Worm (Caenorhabditis elegans): ENCODE data around the gene his-35.

DNA sequence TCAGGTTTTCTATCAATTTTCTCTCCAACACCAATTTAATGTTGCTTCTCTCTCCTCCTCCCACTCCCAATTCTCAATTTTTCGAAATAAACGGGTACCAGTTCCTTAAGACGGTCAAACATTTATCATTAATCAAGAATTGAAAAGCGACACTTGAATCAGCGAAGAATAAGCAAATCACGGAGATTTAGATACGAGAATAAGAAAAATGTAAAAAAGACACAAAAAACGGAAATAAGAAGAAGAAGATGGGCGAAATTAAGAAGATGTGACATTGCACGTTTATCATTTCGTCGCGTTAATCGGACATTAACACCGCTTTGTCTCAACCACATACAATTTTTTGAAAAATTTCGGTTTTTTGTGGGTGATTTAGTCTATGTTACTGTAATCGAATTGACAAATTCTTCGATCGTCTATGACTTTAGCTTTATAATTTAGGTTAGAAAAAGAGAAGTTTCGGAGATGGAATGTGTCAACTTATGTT is 40.6 kb downstream of the his-35 start, which contains the start of gene haao-1:
- TF ChIP-seq W03F9.2 (tag; optimal IDR thresholded peaks at IDR 0.05) (no peak), him-1 (tag; optimal IDR thresholded peaks at IDR 0.05) (no peak)

Measured in whole organism, L4/young adult.